Worm (Caenorhabditis elegans): ENCODE data around the gene F10E9.11.
"Not testable (repeated sequence)": the region's sequence is repeated elsewhere in the genome, so short reads cannot be mapped to it uniquely, and the experiment has no call there.

The F10E9.11 gene

ce11 chrIII:8339372-8339771 is 20.3 kb upstream of the F10E9.11 start, which contains the start of gene clc-28:
TSS of gene clc-28 (minus strand) at chrIII:8339472.
- TF ChIP-seq ztf-23 (GFP tag; IDR thresholded peaks at IDR 0.05); flt-1 (GFP tag; IDR thresholded peaks at IDR 0.05); med-1 (GFP tag; optimal IDR thresholded peaks at IDR 0.05; ENCODE audit: insufficient read depth): not testable (repeated sequence)

- TF ChIP-seq cog-1 (tag; optimal IDR thresholded peaks at IDR 0.05) (no peak), med-1 (GFP tag; optimal IDR thresholded peaks at IDR 0.05; ENCODE audit: insufficient read depth) (no peak), ztf-23 (GFP tag; IDR thresholded peaks at IDR 0.05) (no peak), ref-1 (GFP tag; conservative IDR thresholded peaks at IDR 0.05) (no peak), T22C8.4 (GFP tag; IDR thresholded peaks at IDR 0.05) (no peak), klf-2 (GFP tag; conservative IDR thresholded peaks at IDR 0.05) (no peak), tab-1 (GFP tag; IDR thresholded peaks at IDR 0.05) (no peak), flt-1 (GFP tag; IDR thresholded peaks at IDR 0.05) (no peak), ztf-29 (GFP tag; IDR thresholded peaks at IDR 0.05) (no peak)
Measured at ce11 chrIII:8334432-8334831, 15.4 kb upstream of the F10E9.11 start, which contains the start of gene ZC262.4. TSS of gene ZC262.4 (minus strand) at chrIII:8334532.

ce11 chrIII:8331779-8332178 is 12.7 kb upstream of the F10E9.11 start, which contains the start of the genes mrps-18A and ZC262.2:
TSS of gene mrps-18A (minus strand) at chrIII:8331919.
TSS of gene ZC262.2 (plus strand) at chrIII:8332062.
- TF ChIP-seq ztf-23 (GFP tag; IDR thresholded peaks at IDR 0.05) (no peak), ztf-29 (GFP tag; IDR thresholded peaks at IDR 0.05) (no peak), flt-1 (GFP tag; IDR thresholded peaks at IDR 0.05) (no peak), med-1 (GFP tag; optimal IDR thresholded peaks at IDR 0.05; ENCODE audit: insufficient read depth) (no peak), tab-1 (GFP tag; IDR thresholded peaks at IDR 0.05) (no peak), ref-1 (GFP tag; conservative IDR thresholded peaks at IDR 0.05) (no peak), klf-2 (GFP tag; conservative IDR thresholded peaks at IDR 0.05) (no peak)

- no peak for TF ChIP-seq tab-1 (GFP tag; IDR thresholded peaks at IDR 0.05)
- TF ChIP-seq ref-1 (GFP tag; conservative IDR thresholded peaks at IDR 0.05), result no peak
- no peak for TF ChIP-seq med-1 (GFP tag; optimal IDR thresholded peaks at IDR 0.05; ENCODE audit: insufficient read depth)
- no peak for TF ChIP-seq T22C8.4 (GFP tag; IDR thresholded peaks at IDR 0.05)
- TF ChIP-seq flt-1 (GFP tag; IDR thresholded peaks at IDR 0.05), result no peak
- TF ChIP-seq ztf-23 (GFP tag; IDR thresholded peaks at IDR 0.05), result no peak
- TF ChIP-seq cog-1 (tag; optimal IDR thresholded peaks at IDR 0.05), result no peak
- TF ChIP-seq klf-2 (GFP tag; conservative IDR thresholded peaks at IDR 0.05), result no peak
- no peak for TF ChIP-seq ztf-29 (GFP tag; IDR thresholded peaks at IDR 0.05)
Measured at ce11 chrIII:8331211-8331610, 12.2 kb upstream of the F10E9.11 start, which contains the start of gene iglr-2. TSS of gene iglr-2 (minus strand) at chrIII:8331311.

ce11 chrIII:8325574-8326513 is 6.8 kb upstream of the F10E9.11 start, which contains the start of gene ZC262.13:
TSS of gene ZC262.13 (plus strand) at chrIII:8326214.
- TF ChIP-seq T22C8.4 (GFP tag; IDR thresholded peaks at IDR 0.05) (no peak), ztf-29 (GFP tag; IDR thresholded peaks at IDR 0.05) (no peak), cog-1 (tag; optimal IDR thresholded peaks at IDR 0.05) (no peak), klf-2 (GFP tag; conservative IDR thresholded peaks at IDR 0.05) (no peak)

- TF ChIP-seq flt-1 (GFP tag; IDR thresholded peaks at IDR 0.05), result no peak
- TF ChIP-seq ztf-23 (GFP tag; IDR thresholded peaks at IDR 0.05), result no peak
- no peak for TF ChIP-seq ztf-29 (GFP tag; IDR thresholded peaks at IDR 0.05)
- TF ChIP-seq cog-1 (tag; optimal IDR thresholded peaks at IDR 0.05), result no peak
Measured at ce11 chrIII:8324412-8324811, 5.4 kb upstream of the F10E9.11 start, which contains the start of gene F10E9.12. TSS of gene F10E9.12 (plus strand) at chrIII:8324542.

ce11 chrIII:8322645-8323213 is 3.7 kb upstream of the F10E9.11 start, which contains the start of gene F10E9.1:
TSS of gene F10E9.1 (plus strand) at chrIII:8323163.
- TF ChIP-seq klf-2 (GFP tag; conservative IDR thresholded peaks at IDR 0.05) (no peak), ztf-29 (GFP tag; IDR thresholded peaks at IDR 0.05) (no peak), tab-1 (GFP tag; IDR thresholded peaks at IDR 0.05) (no peak), ref-1 (GFP tag; conservative IDR thresholded peaks at IDR 0.05) (no peak), T22C8.4 (GFP tag; IDR thresholded peaks at IDR 0.05) (no peak), flt-1 (GFP tag; IDR thresholded peaks at IDR 0.05) (no peak), med-1 (GFP tag; optimal IDR thresholded peaks at IDR 0.05; ENCODE audit: insufficient read depth) (no peak), cog-1 (tag; optimal IDR thresholded peaks at IDR 0.05) (no peak), ztf-23 (GFP tag; IDR thresholded peaks at IDR 0.05) (no peak)

- TF ChIP-seq cog-1 (tag; optimal IDR thresholded peaks at IDR 0.05) (no peak), ref-1 (GFP tag; conservative IDR thresholded peaks at IDR 0.05) (no peak), T22C8.4 (GFP tag; IDR thresholded peaks at IDR 0.05) (no peak), tab-1 (GFP tag; IDR thresholded peaks at IDR 0.05) (no peak), flt-1 (GFP tag; IDR thresholded peaks at IDR 0.05) (no peak), med-1 (GFP tag; optimal IDR thresholded peaks at IDR 0.05; ENCODE audit: insufficient read depth) (no peak), ztf-29 (GFP tag; IDR thresholded peaks at IDR 0.05) (no peak), ztf-23 (GFP tag; IDR thresholded peaks at IDR 0.05) (no peak), klf-2 (GFP tag; conservative IDR thresholded peaks at IDR 0.05) (no peak)
Measured at ce11 chrIII:8321225-8321624, 2.2 kb upstream of the F10E9.11 start.

- no peak for TF ChIP-seq T22C8.4 (GFP tag; IDR thresholded peaks at IDR 0.05)
- TF ChIP-seq cog-1 (tag; optimal IDR thresholded peaks at IDR 0.05), result no peak
- TF ChIP-seq ref-1 (GFP tag; conservative IDR thresholded peaks at IDR 0.05), result no peak
- TF ChIP-seq med-1 (GFP tag; optimal IDR thresholded peaks at IDR 0.05; ENCODE audit: insufficient read depth), result no peak
- TF ChIP-seq tab-1 (GFP tag; IDR thresholded peaks at IDR 0.05), result no peak
- TF ChIP-seq ztf-29 (GFP tag; IDR thresholded peaks at IDR 0.05), result no peak
Measured at ce11 chrIII:8320183-8320582, 1.1 kb upstream of the F10E9.11 start, which contains the start of gene F10E9.10. TSS of gene F10E9.10 (minus strand) at chrIII:8320283.

Data from whole organism, midembryonic.